Worm (Caenorhabditis elegans): ENCODE data around the gene arrd-5.

arrd-5 gene

ce11 chrII:9886216-9886615, 51.2 kb downstream of the arrd-5 start, which contains the start of gene algn-8 (continued):
- TF ChIP-seq somi-1 (GFP tag; optimal IDR thresholded peaks at IDR 0.05) (no peak), madf-8 (GFP tag; conservative IDR thresholded peaks at IDR 0.05) (no peak), let-607 (tag; optimal IDR thresholded peaks at IDR 0.05) (no peak), dpff-1 (tag; optimal IDR thresholded peaks at IDR 0.05) (no peak), F33H1.4 (GFP tag; IDR thresholded peaks at IDR 0.05) (no peak)
